Fruit fly (Drosophila melanogaster) whole organism, embryonic: ENCODE measurements around the gene Mkp3.
A peak's percentile ranks its signal among the peaks of the same experiment; 100 is the strongest.

Experiments used
- Atf-2 ChIP-seq: fragments of 200-800 bp; sonication (Bioruptor generic); optimal IDR thresholded peaks from 2 replicates; lab custom pipeline; 2016; ENCODE audit warnings: missing biosample characterization, missing genetic modification characterization
- CG11247 ChIP-seq: fragments of 200-800 bp; sonication (Bioruptor generic); IDR thresholded peaks from 2 replicates; pipeline ENCODE4 v1.3.6; 2022; ENCODE audit warnings: missing biosample characterization, missing genetic modification characterization
- CG11560 ChIP-seq: fragments of 200-800 bp; sonication (Bioruptor generic); IDR thresholded peaks from 3 replicates; pipeline ENCODE4 v1.3.6; 2022; ENCODE audit warnings: missing biosample characterization, missing genetic modification characterization
- CG12391 ChIP-seq: fragments of 200-800 bp; sonication (Bioruptor generic); optimal IDR thresholded peaks from 3 replicates; lab custom pipeline; 2018; ENCODE audit warnings: missing biosample characterization, mild to moderate bottlenecking, missing genetic modification characterization, moderate library complexity
- CG15269 ChIP-seq: fragments of 200-800 bp; sonication (Bioruptor generic); optimal IDR thresholded peaks from 2 replicates; lab custom pipeline; 2018; ENCODE audit warnings: missing biosample characterization, mild to moderate bottlenecking, missing genetic modification characterization, moderate library complexity
- CG1529 ChIP-seq: fragments of 200-800 bp; sonication (Bioruptor generic); optimal IDR thresholded peaks from 3 replicates; lab custom pipeline; 2018; ENCODE audit warnings: missing biosample characterization, missing genetic modification characterization
- CG1603 ChIP-seq: fragments of 200-800 bp; sonication (Bioruptor generic); optimal IDR thresholded peaks from 2 replicates; lab custom pipeline; 2019; ENCODE audit warnings: missing biosample characterization, mild to moderate bottlenecking, missing genetic modification characterization, moderate library complexity
- CG17612 ChIP-seq: fragments of 200-800 bp; sonication (Bioruptor generic); IDR thresholded peaks from 2 replicates; pipeline ENCODE4 v1.3.6; 2022; ENCODE audit warnings: missing biosample characterization, missing genetic modification characterization
- CG3163 ChIP-seq: fragments of 200-800 bp; sonication (Bioruptor generic); optimal IDR thresholded peaks from 3 replicates; lab custom pipeline; 2016; ENCODE audit warnings: missing biosample characterization, missing genetic modification characterization
- CG4404 ChIP-seq: fragments of 200-800 bp; sonication (Bioruptor generic); IDR thresholded peaks from 2 replicates; pipeline ENCODE4 v1.3.6; 2022; ENCODE audit warnings: missing biosample characterization, missing genetic modification characterization
- CG4707 ChIP-seq: fragments of 200-800 bp; sonication (Bioruptor generic); optimal IDR thresholded peaks from 2 replicates; lab custom pipeline; 2018; ENCODE audit warnings: missing biosample characterization, mild to moderate bottlenecking, missing genetic modification characterization, moderate library complexity
- CG6683 ChIP-seq: fragments of 200-800 bp; sonication (Bioruptor generic); optimal IDR thresholded peaks from 2 replicates; lab custom pipeline; 2017; ENCODE audit warnings: missing biosample characterization, mild to moderate bottlenecking, missing genetic modification characterization, missing genetic modification reagents
- CG7271 ChIP-seq: fragments of 200-800 bp; sonication (Bioruptor generic); optimal IDR thresholded peaks from 2 replicates; lab custom pipeline; 2018; ENCODE audit warnings: missing biosample characterization, mild to moderate bottlenecking, missing genetic modification characterization, moderate library complexity
- CG7357 ChIP-seq: fragments of 200-800 bp; sonication (Bioruptor generic); IDR thresholded peaks from 3 replicates; pipeline ENCODE4 v1.3.6; 2022; ENCODE audit warnings: missing biosample characterization, missing genetic modification characterization
- CG7786 ChIP-seq: fragments of 200-800 bp; sonication (Bioruptor generic); optimal IDR thresholded peaks from 2 replicates; lab custom pipeline; 2016; ENCODE audit warnings: missing biosample characterization, missing genetic modification characterization
- CG7928 ChIP-seq: fragments of 200-800 bp; sonication (Bioruptor generic); optimal IDR thresholded peaks from 2 replicates; lab custom pipeline; 2017; ENCODE audit warnings: missing biosample characterization, mild to moderate bottlenecking, missing genetic modification characterization
- CG7963 ChIP-seq: fragments of 200-800 bp; sonication (Bioruptor generic); IDR thresholded peaks from 3 replicates; pipeline ENCODE4 v1.3.6; 2022; ENCODE audit warnings: missing biosample characterization, missing genetic modification characterization; ENCODE audit not compliant: partially characterized antibody
- Dfd ChIP-seq, 2 experiments: fragments of >200 bp; optimal IDR thresholded peaks; 2 replicates each; lab custom pipeline; 2017; ENCODE audit warnings: missing biosample characterization in 2 of 2, missing genetic modification characterization in 2 of 2
- Dip3 ChIP-seq: fragments of 200-800 bp; sonication (Bioruptor generic); optimal IDR thresholded peaks from 3 replicates; lab custom pipeline; 2016; ENCODE audit warnings: missing biosample characterization, missing genetic modification characterization
- Eip74EF ChIP-seq, 2 experiments: fragments of 200-800 bp in 1 of 2; fragments of >200 bp in 1 of 2; sonication (Bioruptor generic) in 1 of 2; optimal IDR thresholded peaks; 2 replicates each; lab custom pipeline; 2017 to 2019; ENCODE audit warnings: missing biosample characterization in 2 of 2, missing genetic modification characterization in 2 of 2, mild to moderate bottlenecking in 1 of 2, moderate library complexity in 1 of 2
- Fer1 ChIP-seq: fragments of 200-800 bp; sonication (Bioruptor generic); optimal IDR thresholded peaks from 2 replicates; lab custom pipeline; 2017; ENCODE audit warnings: missing biosample characterization, mild to moderate bottlenecking, missing genetic modification characterization
- Myb ChIP-seq: fragments of 200-800 bp; sonication (Bioruptor generic); optimal IDR thresholded peaks from 2 replicates; lab custom pipeline; 2016; ENCODE audit warnings: missing biosample characterization, missing genetic modification characterization
- NC2α ChIP-seq: fragments of 200-800 bp; sonication (Bioruptor generic); optimal IDR thresholded peaks from 2 replicates; lab custom pipeline; 2016; ENCODE audit warnings: missing biosample characterization, missing genetic modification characterization
- Oaz ChIP-seq: fragments of 200-800 bp; sonication (Bioruptor generic); IDR thresholded peaks from 2 replicates; pipeline ENCODE4 v1.3.6; 2022; ENCODE audit warnings: missing biosample characterization, missing genetic modification characterization
- Oli ChIP-seq: fragments of 200-800 bp; sonication (Bioruptor generic); optimal IDR thresholded peaks from 2 replicates; lab custom pipeline; 2018; ENCODE audit warnings: missing biosample characterization, mild to moderate bottlenecking, missing genetic modification characterization, moderate library complexity
- Opbp ChIP-seq: fragments of 200-800 bp; sonication (Bioruptor generic); IDR thresholded peaks from 3 replicates; pipeline ENCODE4 v1.3.6; 2022; ENCODE audit warnings: missing biosample characterization, missing genetic modification characterization; ENCODE audit not compliant: partially characterized antibody
- Ptx1 ChIP-seq: fragments of 200-800 bp; sonication (Bioruptor generic); IDR thresholded peaks from 2 replicates; pipeline ENCODE4 v1.3.6; 2022; ENCODE audit warnings: missing biosample characterization, missing genetic modification characterization
- Rfx ChIP-seq: fragments of 200-800 bp; sonication (Bioruptor generic); IDR thresholded peaks from 2 replicates; pipeline ENCODE4 v1.3.6; 2022; ENCODE audit warnings: missing biosample characterization, missing genetic modification characterization
- Sox102F ChIP-seq: fragments of 200-800 bp; sonication (Bioruptor generic); optimal IDR thresholded peaks from 2 replicates; lab custom pipeline; 2018; ENCODE audit warnings: missing biosample characterization, mild to moderate bottlenecking, missing genetic modification characterization, moderate library complexity
- YL-1 ChIP-seq: fragments of 200-800 bp; sonication (Bioruptor generic); optimal IDR thresholded peaks from 3 replicates; lab custom pipeline; 2017; ENCODE audit warnings: missing biosample characterization, mild to moderate bottlenecking, missing genetic modification characterization
- ab ChIP-seq: fragments of 200-800 bp; sonication (Bioruptor generic); optimal IDR thresholded peaks from 2 replicates; lab custom pipeline; 2016; ENCODE audit warnings: missing biosample characterization, missing genetic modification characterization
- br ChIP-seq: fragments of >200 bp; optimal IDR thresholded peaks from 2 replicates; lab custom pipeline; 2017
- dan ChIP-seq: fragments of 200-800 bp; sonication (Bioruptor generic); IDR thresholded peaks from 2 replicates; pipeline ENCODE4 v1.3.6; 2022; ENCODE audit warnings: missing biosample characterization, missing genetic modification characterization
- dmrt11E ChIP-seq: fragments of 200-800 bp; sonication (Bioruptor generic); optimal IDR thresholded peaks from 3 replicates; lab custom pipeline; 2018; ENCODE audit warnings: missing biosample characterization, mild to moderate bottlenecking, missing genetic modification characterization, moderate library complexity
- ftz-f1 ChIP-seq: fragments of 200-800 bp; sonication (Bioruptor generic); optimal IDR thresholded peaks from 2 replicates; lab custom pipeline; 2016; ENCODE audit warnings: missing biosample characterization, missing genetic modification characterization
- gem ChIP-seq: fragments of 200-800 bp; sonication (Bioruptor generic); optimal IDR thresholded peaks from 2 replicates; lab custom pipeline; 2019; ENCODE audit warnings: missing biosample characterization, mild to moderate bottlenecking, missing genetic modification characterization, moderate library complexity
- h ChIP-seq: fragments of >200 bp; optimal IDR thresholded peaks from 2 replicates; lab custom pipeline; 2017
- ham ChIP-seq: fragments of 200-800 bp; sonication (Bioruptor generic); IDR thresholded peaks from 2 replicates; pipeline ENCODE4 v1.3.6; 2022; ENCODE audit warnings: missing biosample characterization, missing genetic modification characterization
- ind ChIP-seq: fragments of 200-800 bp; sonication (Bioruptor generic); optimal IDR thresholded peaks from 3 replicates; lab custom pipeline; 2016; ENCODE audit warnings: missing biosample characterization, missing genetic modification characterization
- lbe ChIP-seq: fragments of 200-800 bp; sonication (Bioruptor generic); optimal IDR thresholded peaks from 2 replicates; lab custom pipeline; 2016; ENCODE audit warnings: missing biosample characterization, mild to moderate bottlenecking, missing genetic modification characterization
- lola ChIP-seq, 3 experiments: fragments of >200 bp in 2 of 3; fragments of 200-800 bp in 1 of 3; sonication (Bioruptor generic) in 1 of 3; optimal IDR thresholded peaks; 2 replicates each; lab custom pipeline; 2017 to 2019; ENCODE audit warnings: missing biosample characterization in 3 of 3, missing genetic modification characterization in 3 of 3, mild to moderate bottlenecking in 1 of 3, moderate library complexity in 1 of 3
- lov ChIP-seq, 2 experiments: fragments of 200-800 bp in 1 of 2; fragments of >200 bp in 1 of 2; sonication (Bioruptor generic) in 1 of 2; IDR thresholded peaks in 1 of 2; optimal IDR thresholded peaks in 1 of 2; 2 replicates in 1 of 2; 3 replicates in 1 of 2; pipeline versions ENCODE4 v1.3.6 to Lab custom; 2017 to 2022; ENCODE audit warnings: missing biosample characterization in 1 of 2, missing genetic modification characterization in 1 of 2
- mam ChIP-seq: fragments of 200-800 bp; sonication (Bioruptor generic); optimal IDR thresholded peaks from 3 replicates; lab custom pipeline; 2016; ENCODE audit warnings: missing biosample characterization, missing genetic modification characterization
- nau ChIP-seq: fragments of 200-800 bp; sonication (Bioruptor generic); optimal IDR thresholded peaks from 3 replicates; lab custom pipeline; 2017; ENCODE audit warnings: missing biosample characterization, mild to moderate bottlenecking, missing genetic modification characterization, missing genetic modification reagents
- oc ChIP-seq: fragments of 200-800 bp; sonication (Bioruptor generic); optimal IDR thresholded peaks from 2 replicates; lab custom pipeline; 2018; ENCODE audit warnings: missing biosample characterization, mild to moderate bottlenecking, missing genetic modification characterization, moderate library complexity
- ranshi ChIP-seq: fragments of 200-800 bp; sonication (Bioruptor generic); IDR thresholded peaks from 2 replicates; pipeline ENCODE4 v1.3.6; 2022; ENCODE audit warnings: missing biosample characterization, missing genetic modification characterization
- sug ChIP-seq: fragments of 200-800 bp; optimal IDR thresholded peaks from 2 replicates; lab custom pipeline; 2019; ENCODE audit warnings: missing biosample characterization, mild to moderate bottlenecking, missing genetic modification characterization, moderate library complexity
- z ChIP-seq: fragments of 200-800 bp; sonication (Bioruptor generic); IDR thresholded peaks from 3 replicates; pipeline ENCODE4 v1.3.6; 2022; ENCODE audit warnings: missing biosample characterization, missing genetic modification characterization
- zf30C ChIP-seq: fragments of 200-800 bp; sonication (Bioruptor generic); optimal IDR thresholded peaks from 3 replicates; lab custom pipeline; 2018; ENCODE audit warnings: missing biosample characterization, mild to moderate bottlenecking, missing genetic modification characterization

Mkp3 gene

dm6 chr3L:19079798-19080691, 6.2 kb downstream of the Mkp3 start (continued):
- TF ChIP-seq CG4404 (GFP tag; lab: Robert Waterston, UW) (no peak), Ptx1 (GFP tag; lab: Robert Waterston, UW) (peak; percentile 36; the same call in 1 of the 2 replicates), dmrt11E (tag; lab: Kevin White, UChicago) (no peak), Myb (GFP tag; lab: Kevin White, UChicago) (peak; percentile 38), CG11560 (no peak), nau (GFP tag; lab: Kevin White, UChicago) (no peak), mam (GFP tag; lab: Kevin White, UChicago) (peak; percentile 18), h (lab: Kevin White, UChicago) (no peak), CG1603 (tag; lab: Kevin White, UChicago) (no peak), Sox102F (peak; percentile 36), Oaz (GFP tag; lab: Robert Waterston, UW) (no peak), gem (tag; lab: Kevin White, UChicago) (peak; percentile 66), ind (GFP tag; lab: Kevin White, UChicago) (peak; percentile 40), CG3163 (GFP tag; lab: Kevin White, UChicago) (no peak), oc (tag; lab: Kevin White, UChicago) (peak; percentile 8), Rfx (GFP tag; lab: Robert Waterston, UW) (peak; percentile 47), CG7963 (GFP tag; lab: Robert Waterston, UW) (no peak), YL-1 (GFP tag; lab: Kevin White, UChicago) (no peak), Dip3 (GFP tag; lab: Kevin White, UChicago) (no peak), Oli (peak; percentile 59), CG7357 (GFP tag; lab: Robert Waterston, UW) (no peak), CG7271 (no peak), CG4707 (GFP tag; lab: Kevin White, UChicago) (no peak), CG7928 (GFP tag; lab: Kevin White, UChicago) (no peak), CG12391 (tag; lab: Kevin White, UChicago) (peak; percentile 17), sug (no peak), Fer1 (GFP tag; lab: Kevin White, UChicago) (no peak), Dfd (GFP tag; optimal IDR thresholded peaks at IDR 0.05; lab: Kevin White, UChicago) (no peak), CG1529 (peak; percentile 31), lola (GFP tag; optimal IDR thresholded peaks at IDR 0.05; lab: Kevin White, UChicago) (no peak), ranshi (GFP tag; lab: Robert Waterston, UW) (no peak), dan (GFP tag; lab: Robert Waterston, UW) (no peak), ftz-f1 (no peak), z (GFP tag; lab: Robert Waterston, UW) (no peak), lov (optimal IDR thresholded peaks at IDR 0.05; lab: Kevin White, UChicago) (no peak), lov (GFP tag; IDR thresholded peaks at IDR 0.05; lab: Robert Waterston, UW) (no peak), CG15269 (tag; lab: Kevin White, UChicago) (peak; percentile 38), zf30C (GFP tag; lab: Kevin White, UChicago) (no peak), Opbp (GFP tag; lab: Robert Waterston, UW) (no peak), ham (GFP tag; lab: Robert Waterston, UW) (no peak), lbe (no peak), CG6683 (no peak), Atf-2 (GFP tag; lab: Kevin White, UChicago) (peak; percentile 32), CG17612 (no peak), Eip74EF (GFP tag; optimal IDR thresholded peaks at IDR 0.05; lab: Kevin White, UChicago) (peak in 1 of 2 experiments; percentile 11), ab (GFP tag; lab: Kevin White, UChicago) (no peak), NC2α (GFP tag; lab: Kevin White, UChicago) (no peak), CG11247 (no peak), CG7786 (GFP tag; lab: Kevin White, UChicago) (no peak), br (lab: Kevin White, UChicago) (no peak)
